Fruit fly (Drosophila melanogaster): ENCODE measurements around the gene jar.
A peak's percentile ranks its signal among the peaks of the same experiment; 100 is the strongest.

- TF ChIP-seq pho (GFP tag; optimal IDR thresholded peaks at IDR 0.05) (peak; percentile 71), Hr39 (optimal IDR thresholded peaks at IDR 0.05) (no peak), CG16815 (GFP tag; optimal IDR thresholded peaks at IDR 0.05) (peak; percentile 43), Meics (GFP tag; optimal IDR thresholded peaks at IDR 0.05) (peak; percentile 85), Chrac-16 (GFP tag; optimal IDR thresholded peaks at IDR 0.05) (peak; percentile 27), MESR4 (GFP tag; optimal IDR thresholded peaks at IDR 0.05) (peak; percentile 84), sob (GFP tag; IDR thresholded peaks at IDR 0.05) (peak; percentile 86), Scr (GFP tag; IDR thresholded peaks at IDR 0.05; ENCODE audit: partially characterized antibody) (0 out of 2 replicates have a peak, but pooled peaks have one; percentile 5), HHEX (GFP tag; optimal IDR thresholded peaks at IDR 0.05) (peak; percentile 83), CG4730 (GFP tag; IDR thresholded peaks at IDR 0.05) (0 out of 2 replicates have a peak, but pooled peaks have one; percentile 7), fru (optimal IDR thresholded peaks at IDR 0.05) (no peak), z (GFP tag; IDR thresholded peaks at IDR 0.05) (no peak), CG32532 (GFP tag; IDR thresholded peaks at IDR 0.05) (peak; percentile 83)
These were observed 40.4 kb downstream of the jar start, which contains the start of gene mask for dm6 chr3R:24230423-24231205.

Data from whole organism, embryonic.